Fruit fly (Drosophila melanogaster) whole organism, embryonic: ENCODE results near the gene CG10874.

Source experiments
- Aef1 ChIP-seq: fragments of 200-800 bp; sonication (Bioruptor generic); IDR thresholded peaks from 3 replicates; pipeline ENCODE4 v1.3.6; 2022; ENCODE audit warnings: missing biosample characterization, missing genetic modification characterization
- Atf-2 ChIP-seq: fragments of 200-800 bp; sonication (Bioruptor generic); optimal IDR thresholded peaks from 2 replicates; lab custom pipeline; 2016; ENCODE audit warnings: missing biosample characterization, missing genetic modification characterization
- Bdp1 ChIP-seq: fragments of 200-800 bp; sonication (Bioruptor generic); optimal IDR thresholded peaks from 3 replicates; lab custom pipeline; 2016; ENCODE audit warnings: missing biosample characterization, missing genetic modification characterization
- CG10543 ChIP-seq: fragments of 200-800 bp; sonication (Bioruptor generic); optimal IDR thresholded peaks from 3 replicates; lab custom pipeline; 2017; ENCODE audit warnings: missing biosample characterization, mild to moderate bottlenecking, missing genetic modification characterization, moderate library complexity
- CG10979 ChIP-seq: fragments of 200-800 bp; sonication (Bioruptor generic); optimal IDR thresholded peaks from 2 replicates; lab custom pipeline; 2018; ENCODE audit warnings: missing biosample characterization, mild to moderate bottlenecking, missing genetic modification characterization, moderate library complexity
- CG11247 ChIP-seq: fragments of 200-800 bp; sonication (Bioruptor generic); IDR thresholded peaks from 2 replicates; pipeline ENCODE4 v1.3.6; 2022; ENCODE audit warnings: missing biosample characterization, missing genetic modification characterization
- CG11398 ChIP-seq: fragments of 200-800 bp; sonication (Bioruptor generic); optimal IDR thresholded peaks from 2 replicates; lab custom pipeline; 2016; ENCODE audit warnings: missing biosample characterization, missing genetic modification characterization
- CG13296 ChIP-seq: fragments of 200-800 bp; sonication (Bioruptor generic); optimal IDR thresholded peaks from 3 replicates; lab custom pipeline; 2018; ENCODE audit warnings: missing biosample characterization, mild to moderate bottlenecking, missing genetic modification characterization
- CG15011 ChIP-seq: fragments of 200-800 bp; sonication (Bioruptor generic); optimal IDR thresholded peaks from 3 replicates; lab custom pipeline; 2018; ENCODE audit warnings: missing biosample characterization, mild to moderate bottlenecking, missing genetic modification characterization
- CG15601 ChIP-seq: fragments of 200-800 bp; sonication (Bioruptor generic); optimal IDR thresholded peaks from 3 replicates; lab custom pipeline; 2019; ENCODE audit warnings: missing biosample characterization, mild to moderate bottlenecking, missing genetic modification characterization, moderate library complexity
- CG16813 ChIP-seq: fragments of 200-800 bp; sonication (Bioruptor generic); IDR thresholded peaks from 3 replicates; pipeline ENCODE4 v1.3.6; 2022; ENCODE audit warnings: missing biosample characterization, missing genetic modification characterization; ENCODE audit not compliant: partially characterized antibody
- CG17912 ChIP-seq: fragments of 200-800 bp; sonication (Bioruptor generic); optimal IDR thresholded peaks from 2 replicates; lab custom pipeline; 2018; ENCODE audit warnings: missing biosample characterization, mild to moderate bottlenecking, missing genetic modification characterization
- CG3163 ChIP-seq: fragments of 200-800 bp; sonication (Bioruptor generic); optimal IDR thresholded peaks from 3 replicates; lab custom pipeline; 2016; ENCODE audit warnings: missing biosample characterization, missing genetic modification characterization
- CG3281 ChIP-seq: fragments of 200-800 bp; sonication (Bioruptor generic); optimal IDR thresholded peaks from 3 replicates; lab custom pipeline; 2017; ENCODE audit warnings: missing biosample characterization, mild to moderate bottlenecking, missing genetic modification characterization
- CG33213 ChIP-seq: fragments of 200-800 bp; sonication (Bioruptor generic); optimal IDR thresholded peaks from 3 replicates; lab custom pipeline; 2016; ENCODE audit warnings: missing biosample characterization, missing genetic modification characterization
- CG3838 ChIP-seq: fragments of 200-800 bp; sonication (Bioruptor generic); optimal IDR thresholded peaks from 3 replicates; lab custom pipeline; 2016; ENCODE audit warnings: missing biosample characterization, missing genetic modification characterization
- CG4617 ChIP-seq: fragments of 200-800 bp; sonication (Bioruptor generic); optimal IDR thresholded peaks from 3 replicates; lab custom pipeline; 2016; ENCODE audit warnings: missing biosample characterization, missing genetic modification characterization, borderline replicate concordance
- CG8944 ChIP-seq: fragments of 200-800 bp; sonication (Bioruptor generic); optimal IDR thresholded peaks from 3 replicates; lab custom pipeline; 2016; ENCODE audit warnings: missing biosample characterization, missing genetic modification characterization
- CG9817 ChIP-seq: fragments of 200-800 bp; sonication (Bioruptor generic); optimal IDR thresholded peaks from 2 replicates; lab custom pipeline; 2018; ENCODE audit warnings: missing biosample characterization, mild to moderate bottlenecking, missing genetic modification characterization, moderate library complexity
- Elba2 ChIP-seq: fragments of 200-800 bp; sonication (Bioruptor generic); optimal IDR thresholded peaks from 3 replicates; lab custom pipeline; 2016; ENCODE audit warnings: missing biosample characterization, missing genetic modification characterization
- GATAe ChIP-seq: fragments of 200-800 bp; sonication (Bioruptor generic); conservative IDR thresholded peaks from 2 replicates; pipeline ENCODE4 v1.3.6; 2022; ENCODE audit warnings: missing biosample characterization, missing genetic modification characterization
- HHEX ChIP-seq: fragments of 200-800 bp; sonication (Bioruptor generic); optimal IDR thresholded peaks from 3 replicates; lab custom pipeline; 2017; ENCODE audit warnings: missing biosample characterization, mild to moderate bottlenecking, missing genetic modification characterization, missing genetic modification reagents
- Kr ChIP-seq: fragments of 200-800 bp; sonication (Bioruptor generic); optimal IDR thresholded peaks from 2 replicates; lab custom pipeline; 2017; ENCODE audit warnings: missing biosample characterization, mild to moderate bottlenecking, missing genetic modification characterization
- MTF-1 ChIP-seq: fragments of 200-800 bp; sonication (Bioruptor generic); optimal IDR thresholded peaks from 2 replicates; lab custom pipeline; 2018; ENCODE audit warnings: missing biosample characterization, mild to moderate bottlenecking, missing genetic modification characterization, borderline replicate concordance
- Mad ChIP-seq: fragments of 200-800 bp; sonication (Bioruptor generic); optimal IDR thresholded peaks from 2 replicates; lab custom pipeline; 2016; ENCODE audit warnings: missing biosample characterization, missing genetic modification characterization
- Mrtf ChIP-seq: fragments of 200-800 bp; sonication (Bioruptor generic); IDR thresholded peaks from 3 replicates; pipeline ENCODE4 v1.3.6; 2022; ENCODE audit warnings: missing biosample characterization, missing genetic modification characterization
- Neu2 ChIP-seq: fragments of 200-800 bp; sonication (Bioruptor generic); optimal IDR thresholded peaks from 3 replicates; lab custom pipeline; 2016; ENCODE audit warnings: missing biosample characterization, missing genetic modification characterization, borderline replicate concordance
- Opbp ChIP-seq: fragments of 200-800 bp; sonication (Bioruptor generic); IDR thresholded peaks from 3 replicates; pipeline ENCODE4 v1.3.6; 2022; ENCODE audit warnings: missing biosample characterization, missing genetic modification characterization; ENCODE audit not compliant: partially characterized antibody
- Ptx1 ChIP-seq: fragments of 200-800 bp; sonication (Bioruptor generic); IDR thresholded peaks from 2 replicates; pipeline ENCODE4 v1.3.6; 2022; ENCODE audit warnings: missing biosample characterization, missing genetic modification characterization
- TFAM ChIP-seq: fragments of 200-800 bp; sonication (Bioruptor generic); optimal IDR thresholded peaks from 2 replicates; lab custom pipeline; 2017; ENCODE audit warnings: missing biosample characterization, missing genetic modification characterization, inconsistent platforms
- Trl ChIP-seq, 3 experiments: fragments of >200 bp in 2 of 3; fragments of 200-800 bp in 1 of 3; sonication (Bioruptor generic) in 1 of 3; optimal IDR thresholded peaks; 2 replicates in 1 of 3; 3 replicates in 2 of 3; lab custom pipeline; 2016 to 2017; ENCODE audit warnings: missing biosample characterization in 1 of 3, missing genetic modification characterization in 1 of 3
- Vsx1 ChIP-seq: fragments of 200-800 bp; sonication (Bioruptor generic); optimal IDR thresholded peaks from 2 replicates; lab custom pipeline; 2017; ENCODE audit warnings: missing biosample characterization, mild to moderate bottlenecking, missing genetic modification characterization, missing genetic modification reagents
- YL-1 ChIP-seq: fragments of 200-800 bp; sonication (Bioruptor generic); optimal IDR thresholded peaks from 3 replicates; lab custom pipeline; 2017; ENCODE audit warnings: missing biosample characterization, mild to moderate bottlenecking, missing genetic modification characterization
- ac ChIP-seq: fragments of 200-800 bp; sonication (Bioruptor generic); optimal IDR thresholded peaks from 3 replicates; lab custom pipeline; 2017; ENCODE audit warnings: missing biosample characterization, mild to moderate bottlenecking, missing genetic modification characterization
- br ChIP-seq: fragments of >200 bp; optimal IDR thresholded peaks from 2 replicates; lab custom pipeline; 2017
- chinmo ChIP-seq: fragments of 200-800 bp; sonication (Bioruptor generic); IDR thresholded peaks from 4 replicates; pipeline ENCODE4 v1.3.6; 2022; ENCODE audit warnings: missing biosample characterization, missing genetic modification characterization; ENCODE audit not compliant: partially characterized antibody
- danr ChIP-seq: fragments of 200-800 bp; sonication (Bioruptor generic); IDR thresholded peaks from 2 replicates; pipeline ENCODE4 v1.3.6; 2022; ENCODE audit warnings: missing biosample characterization, missing genetic modification characterization
- ftz-f1 ChIP-seq: fragments of 200-800 bp; sonication (Bioruptor generic); optimal IDR thresholded peaks from 2 replicates; lab custom pipeline; 2016; ENCODE audit warnings: missing biosample characterization, missing genetic modification characterization
- gce ChIP-seq: fragments of 200-800 bp; sonication (Bioruptor generic); IDR thresholded peaks from 3 replicates; pipeline ENCODE4 v1.3.6; 2022; ENCODE audit warnings: missing biosample characterization, missing genetic modification characterization
- gsb-n ChIP-seq: fragments of 200-800 bp; sonication (Bioruptor generic); optimal IDR thresholded peaks from 3 replicates; lab custom pipeline; 2018; ENCODE audit warnings: missing biosample characterization, mild to moderate bottlenecking, missing genetic modification characterization
- jigr1 ChIP-seq: fragments of 200-800 bp; sonication (Bioruptor generic); IDR thresholded peaks from 3 replicates; pipeline ENCODE4 v1.3.6; 2022; ENCODE audit warnings: missing biosample characterization, missing genetic modification characterization
- kni ChIP-seq: fragments of 200-800 bp; sonication (Bioruptor generic); optimal IDR thresholded peaks from 3 replicates; lab custom pipeline; 2017; ENCODE audit warnings: mild to moderate bottlenecking, missing biosample characterization, missing genetic modification reagents, missing genetic modification characterization
- nom ChIP-seq: fragments of 200-800 bp; sonication (Bioruptor generic); optimal IDR thresholded peaks from 2 replicates; lab custom pipeline; 2017; ENCODE audit warnings: missing biosample characterization, missing genetic modification characterization, mild to moderate bottlenecking, moderate library complexity, missing genetic modification reagents
- pros ChIP-seq: fragments of 200-800 bp; sonication (Bioruptor generic); optimal IDR thresholded peaks from 3 replicates; lab custom pipeline; 2019; ENCODE audit warnings: missing biosample characterization, mild to moderate bottlenecking, missing genetic modification characterization, moderate library complexity
- ranshi ChIP-seq: fragments of 200-800 bp; sonication (Bioruptor generic); IDR thresholded peaks from 2 replicates; pipeline ENCODE4 v1.3.6; 2022; ENCODE audit warnings: missing biosample characterization, missing genetic modification characterization
- salm ChIP-seq: fragments of 200-800 bp; sonication (Bioruptor generic); optimal IDR thresholded peaks from 2 replicates; lab custom pipeline; 2018; ENCODE audit warnings: missing biosample characterization, mild to moderate bottlenecking, missing genetic modification characterization
- yki ChIP-seq: fragments of >200 bp; optimal IDR thresholded peaks from 3 replicates; lab custom pipeline; 2018
- zen ChIP-seq: fragments of 200-800 bp; sonication (Bioruptor generic); optimal IDR thresholded peaks from 3 replicates; lab custom pipeline; 2018; ENCODE audit warnings: missing biosample characterization, mild to moderate bottlenecking, missing genetic modification characterization, moderate library complexity

The CG10874 gene

dm6 chr2L:2177969-2178809 lies 14.0 kb downstream of the CG10874 start, which contains the start of gene aop (continued):
- TF ChIP-seq CG10979 (tag; lab: Kevin White, UChicago) (peak; percentile 4), CG3281 (GFP tag; lab: Kevin White, UChicago) (peak; percentile 11), Mrtf (no peak), CG11398 (GFP tag; lab: Kevin White, UChicago) (no peak), salm (tag; lab: Kevin White, UChicago) (no peak), CG17912 (GFP tag; lab: Kevin White, UChicago) (peak; percentile 57), CG15601 (tag; lab: Kevin White, UChicago) (peak; percentile 25), pros (GFP tag; lab: Kevin White, UChicago) (peak; percentile 72), CG15011 (GFP tag; lab: Kevin White, UChicago) (peak; percentile 7), Aef1 (GFP tag; lab: Robert Waterston, UW) (no peak), Vsx1 (GFP tag; lab: Kevin White, UChicago) (peak; percentile 44), Neu2 (GFP tag; lab: Kevin White, UChicago) (peak; percentile 6), ranshi (no peak; the same call in 1 of the 2 replicates), Elba2 (GFP tag; lab: Kevin White, UChicago) (peak; percentile 30), nom (GFP tag; lab: Kevin White, UChicago) (peak; percentile 46), YL-1 (peak; percentile 14), br (lab: Kevin White, UChicago) (no peak), CG3163 (GFP tag; lab: Kevin White, UChicago) (peak; percentile 78), gsb-n (peak; percentile 58), MTF-1 (GFP tag; lab: Kevin White, UChicago) (peak; percentile 48), kni (GFP tag; lab: Kevin White, UChicago) (peak; percentile 72), gce (GFP tag; lab: Robert Waterston, UW) (no peak), jigr1 (GFP tag; lab: Robert Waterston, UW) (no peak), CG3838 (GFP tag; lab: Kevin White, UChicago) (peak; percentile 39), CG9817 (tag; lab: Kevin White, UChicago) (no peak), CG11247 (GFP tag; lab: Robert Waterston, UW) (no peak; the same call in 1 of the 2 replicates), HHEX (GFP tag; lab: Kevin White, UChicago) (no peak), GATAe (GFP tag; lab: Robert Waterston, UW) (no peak), ac (peak; percentile 50), CG16813 (GFP tag; lab: Robert Waterston, UW) (no peak; the same call in 2 of the 3 replicates), ftz-f1 (GFP tag; lab: Kevin White, UChicago) (no peak), zen (peak; percentile 68), Trl (optimal IDR thresholded peaks at IDR 0.05; lab: Kevin White, UChicago) (no peak), Trl (GFP tag; optimal IDR thresholded peaks at IDR 0.05; lab: Kevin White, UChicago) (peak; percentile 72), CG4617 (GFP tag; lab: Kevin White, UChicago) (no peak), Mad (GFP tag; lab: Kevin White, UChicago) (no peak), Bdp1 (GFP tag; lab: Kevin White, UChicago) (peak; percentile 34), CG8944 (peak; percentile 10), CG33213 (GFP tag; lab: Kevin White, UChicago) (peak; percentile 53), chinmo (GFP tag; lab: Robert Waterston, UW) (peak; percentile 67; the same call in 1 of the 4 replicates), TFAM (GFP tag; lab: Kevin White, UChicago) (no peak), Kr (GFP tag; lab: Kevin White, UChicago) (no peak), Atf-2 (GFP tag; lab: Kevin White, UChicago) (no peak), danr (GFP tag; lab: Robert Waterston, UW) (no peak), CG13296 (GFP tag; lab: Kevin White, UChicago) (peak; percentile 48), Ptx1 (no peak), Opbp (peak; percentile 47; the same call in 1 of the 3 replicates), CG10543 (peak; percentile 46), yki (lab: Kevin White, UChicago) (no peak)
